Fruit fly (Drosophila melanogaster): ENCODE data around the gene Gr93b.
A peak's percentile ranks its signal among the peaks of the same experiment; 100 is the strongest.

Gr93b gene

dm6 chr3R:21827453-21828039 is 16.0 kb downstream of the Gr93b start (continued):
- TF ChIP-seq knrl (GFP tag; IDR thresholded peaks at IDR 0.05; ENCODE audit: partially characterized antibody) (no peak), CG2120 (GFP tag; optimal IDR thresholded peaks at IDR 0.05) (no peak), CG13296 (GFP tag; optimal IDR thresholded peaks at IDR 0.05) (no peak), kah (GFP tag; optimal IDR thresholded peaks at IDR 0.05) (peak; percentile 59), HmgD (GFP tag; optimal IDR thresholded peaks at IDR 0.05) (no peak), CG6683 (GFP tag; optimal IDR thresholded peaks at IDR 0.05) (no peak), sna (GFP tag; IDR thresholded peaks at IDR 0.05; ENCODE audit: partially characterized antibody) (no peak), so (GFP tag; IDR thresholded peaks at IDR 0.05) (no peak), peb (GFP tag; IDR thresholded peaks at IDR 0.05) (no peak), CG16863 (GFP tag; optimal IDR thresholded peaks at IDR 0.05) (no peak), CG17361 (GFP tag; IDR thresholded peaks at IDR 0.05) (no peak), CG10565 (GFP tag; optimal IDR thresholded peaks at IDR 0.05) (no peak), CG9817 (tag; optimal IDR thresholded peaks at IDR 0.05) (no peak), Ravus (GFP tag; IDR thresholded peaks at IDR 0.05) (no peak), Drgx (GFP tag; IDR thresholded peaks at IDR 0.05) (peak; percentile 34; the same call in 1 of the 2 replicates), CG4328 (GFP tag; optimal IDR thresholded peaks at IDR 0.05) (no peak), CG11560 (tag; IDR thresholded peaks at IDR 0.05) (no peak), Six4 (GFP tag; optimal IDR thresholded peaks at IDR 0.05) (no peak), z (GFP tag; IDR thresholded peaks at IDR 0.05) (no peak), sens-2 (GFP tag; IDR thresholded peaks at IDR 0.05) (no peak), Doc3 (GFP tag; IDR thresholded peaks at IDR 0.05; ENCODE audit: partially characterized antibody) (no peak), Dip3 (GFP tag; optimal IDR thresholded peaks at IDR 0.05) (no peak), CG4854 (GFP tag; optimal IDR thresholded peaks at IDR 0.05) (no peak), Vsx1 (GFP tag; optimal IDR thresholded peaks at IDR 0.05) (no peak), nom (GFP tag; optimal IDR thresholded peaks at IDR 0.05) (no peak), CG12071 (GFP tag; optimal IDR thresholded peaks at IDR 0.05) (no peak), H2.0 (GFP tag; IDR thresholded peaks at IDR 0.05) (no peak), CG3281 (GFP tag; optimal IDR thresholded peaks at IDR 0.05) (no peak), ERR (GFP tag; optimal IDR thresholded peaks at IDR 0.05) (no peak), CG30403 (GFP tag; optimal IDR thresholded peaks at IDR 0.05) (no peak), crol (GFP tag; IDR thresholded peaks at IDR 0.05) (peak; percentile 87; the same call in 1 of the 2 replicates), CG4707 (GFP tag; optimal IDR thresholded peaks at IDR 0.05) (no peak), unc-4 (GFP tag; IDR thresholded peaks at IDR 0.05; ENCODE audit: partially characterized antibody) (no peak), Gsc (GFP tag; IDR thresholded peaks at IDR 0.05) (no peak), CG30431 (GFP tag; optimal IDR thresholded peaks at IDR 0.05) (no peak), CG11247 (GFP tag; IDR thresholded peaks at IDR 0.05) (no peak), Mes4 (GFP tag; optimal IDR thresholded peaks at IDR 0.05) (no peak), Sox102F (GFP tag; optimal IDR thresholded peaks at IDR 0.05) (peak; percentile 25), Hand (GFP tag; optimal IDR thresholded peaks at IDR 0.05) (no peak), PHDP (tag; optimal IDR thresholded peaks at IDR 0.05) (no peak), Oaz (GFP tag; IDR thresholded peaks at IDR 0.05) (no peak), ssp (GFP tag; IDR thresholded peaks at IDR 0.05) (no peak), Side (GFP tag; optimal IDR thresholded peaks at IDR 0.05) (no peak), CG15269 (tag; optimal IDR thresholded peaks at IDR 0.05) (no peak), phol (tag; optimal IDR thresholded peaks at IDR 0.05) (peak; percentile 20), CG15479 (GFP tag; optimal IDR thresholded peaks at IDR 0.05) (no peak), pros (GFP tag; optimal IDR thresholded peaks at IDR 0.05) (peak; percentile 43), CG17612 (GFP tag; IDR thresholded peaks at IDR 0.05) (no peak), Sox100B (GFP tag; optimal IDR thresholded peaks at IDR 0.05) (no peak), h (optimal IDR thresholded peaks at IDR 0.05) (no peak), gcm (GFP tag; optimal IDR thresholded peaks at IDR 0.05) (no peak)
